Worm (Caenorhabditis elegans) whole organism, young adult: Measurements from ENCODE around the gene K11H3.2.

ENCODE experiments used
- B0035.1 ChIP-seq: sonication (generic microtip); optimal IDR thresholded peaks from 2 replicates; lab custom pipeline; 2016; ENCODE audit warnings: missing genetic modification characterization, mild to moderate bottlenecking, missing compliant biosample characterization, missing genotype, missing genetic modification reagents
- C06A6.2 ChIP-seq: fragments of 200-800 bp; sonication (Bioruptor generic); conservative IDR thresholded peaks from 2 replicates; pipeline ENCODE4 v1.3.6; 2022; ENCODE audit warnings: missing genetic modification characterization, missing compliant biosample characterization
- D2030.7 ChIP-seq: fragments of 200-800 bp; sonication (Bioruptor generic); IDR thresholded peaks from 2 replicates; pipeline ENCODE4 v1.3.6; 2022; ENCODE audit warnings: missing genetic modification reagents, missing genetic modification characterization, missing compliant biosample characterization
- F10E7.11 ChIP-seq: sonication (generic microtip); optimal IDR thresholded peaks from 2 replicates; lab custom pipeline; 2017; ENCODE audit warnings: mild to moderate bottlenecking, missing genetic modification characterization, moderate library complexity, missing compliant biosample characterization
- F39B2.1 ChIP-seq: fragments of 200-800 bp; sonication (Bioruptor generic); IDR thresholded peaks from 2 replicates; pipeline ENCODE4 v1.3.6; 2022; ENCODE audit warnings: missing genetic modification reagents, missing genetic modification characterization, missing compliant biosample characterization
- F49E8.2 ChIP-seq: sonication (generic microtip); optimal IDR thresholded peaks from 3 replicates; lab custom pipeline; 2017; ENCODE audit warnings: missing genetic modification characterization, mild to moderate bottlenecking, missing compliant biosample characterization, antibody characterized with exemption, moderate library complexity; ENCODE audit not compliant: insufficient read depth
- F55B11.4 ChIP-seq: sonication (generic microtip); optimal IDR thresholded peaks from 2 replicates; lab custom pipeline; 2016; ENCODE audit warnings: missing compliant biosample characterization, missing genetic modification characterization, borderline replicate concordance; ENCODE audit not compliant: insufficient read depth
- F57C9.4 ChIP-seq: sonication (generic microtip); optimal IDR thresholded peaks from 2 replicates; lab custom pipeline; 2017; ENCODE audit warnings: mild to moderate bottlenecking, missing genetic modification characterization, missing compliant biosample characterization
- K11D2.4 ChIP-seq: fragments of 200-800 bp; sonication (Bioruptor generic); IDR thresholded peaks from 2 replicates; pipeline ENCODE4 v1.3.6; 2022; ENCODE audit warnings: missing genetic modification reagents, missing genetic modification characterization, missing compliant biosample characterization
- T07F8.4 ChIP-seq: sonication (generic microtip); optimal IDR thresholded peaks from 2 replicates; lab custom pipeline; 2016; ENCODE audit warnings: mild to moderate bottlenecking, missing genetic modification characterization, moderate library complexity, missing compliant biosample characterization
- T26A5.8 ChIP-seq: sonication (generic microtip); optimal IDR thresholded peaks from 2 replicates; lab custom pipeline; 2016; ENCODE audit warnings: missing genetic modification characterization, missing compliant biosample characterization
- Y53G8AR.9 ChIP-seq: fragments of 200-800 bp; sonication (Bioruptor generic); conservative IDR thresholded peaks from 2 replicates; pipeline ENCODE4 v1.3.6; 2022; ENCODE audit warnings: missing genetic modification reagents, missing genetic modification characterization, missing compliant biosample characterization
- Y67H2A.10 ChIP-seq: fragments of 200-800 bp; sonication (Bioruptor generic); conservative IDR thresholded peaks from 2 replicates; pipeline ENCODE4 v1.3.6; 2022; ENCODE audit warnings: missing genetic modification reagents, missing genetic modification characterization, missing compliant biosample characterization
- ZK185.1 ChIP-seq: sonication (generic microtip); optimal IDR thresholded peaks from 2 replicates; lab custom pipeline; 2016; ENCODE audit warnings: mild to moderate bottlenecking, missing genetic modification characterization, missing compliant biosample characterization; ENCODE audit not compliant: poor library complexity, severe bottlenecking
- aptf-2 ChIP-seq: fragments of 200-800 bp; sonication (Bioruptor generic); conservative IDR thresholded peaks from 2 replicates; pipeline ENCODE4 v1.3.6; 2022; ENCODE audit warnings: missing genetic modification reagents, missing genetic modification characterization, missing compliant biosample characterization
- aptf-3 ChIP-seq: fragments of 200-800 bp; sonication (Bioruptor generic); IDR thresholded peaks from 2 replicates; pipeline ENCODE4 v1.3.6; 2022; ENCODE audit warnings: missing genetic modification characterization, missing compliant biosample characterization
- attf-3 ChIP-seq: fragments of 200-800 bp; sonication (Bioruptor generic); conservative IDR thresholded peaks from 2 replicates; pipeline ENCODE4 v1.3.6; 2022; ENCODE audit warnings: missing genetic modification reagents, missing genetic modification characterization, missing compliant biosample characterization
- attf-6 ChIP-seq: fragments of 200-800 bp; sonication (Bioruptor generic); IDR thresholded peaks from 2 replicates; pipeline ENCODE4 v1.3.6; 2022; ENCODE audit warnings: missing genetic modification reagents, missing genetic modification characterization, missing compliant biosample characterization
- bed-2 ChIP-seq: fragments of 200-800 bp; sonication (Bioruptor generic); IDR thresholded peaks from 2 replicates; pipeline ENCODE4 v1.3.6; 2022; ENCODE audit warnings: missing genetic modification reagents, missing genetic modification characterization, missing compliant biosample characterization
- ceh-40 ChIP-seq: fragments of 200-800 bp; sonication (Bioruptor generic); IDR thresholded peaks from 2 replicates; pipeline ENCODE4 v1.3.6; 2022; ENCODE audit warnings: missing genetic modification characterization, missing compliant biosample characterization
- ceh-79 ChIP-seq: sonication (generic microtip); optimal IDR thresholded peaks from 2 replicates; lab custom pipeline; 2017; ENCODE audit warnings: mild to moderate bottlenecking, missing genetic modification characterization, missing compliant biosample characterization
- chd-7 ChIP-seq: sonication (generic microtip); optimal IDR thresholded peaks from 2 replicates; lab custom pipeline; 2016; ENCODE audit warnings: mild to moderate bottlenecking, missing genetic modification characterization, moderate library complexity, missing compliant biosample characterization
- egl-44 ChIP-seq: fragments of 200-800 bp; sonication (Bioruptor generic); IDR thresholded peaks from 2 replicates; pipeline ENCODE4 v1.3.6; 2022; ENCODE audit warnings: missing genetic modification reagents, missing genetic modification characterization, missing compliant biosample characterization
- egrh-3 ChIP-seq: fragments of 200-800 bp; sonication (Bioruptor generic); IDR thresholded peaks from 2 replicates; pipeline ENCODE4 v1.3.6; 2022; ENCODE audit warnings: missing genetic modification reagents, missing genetic modification characterization, missing compliant biosample characterization
- hlh-12 ChIP-seq: sonication (generic microtip); optimal IDR thresholded peaks from 2 replicates; lab custom pipeline; 2016; ENCODE audit warnings: missing genetic modification characterization, missing compliant biosample characterization
- hsf-1 ChIP-seq: fragments of 200-800 bp; sonication (Bioruptor generic); IDR thresholded peaks from 2 replicates; pipeline ENCODE4 v1.3.6; 2022; ENCODE audit warnings: missing genetic modification reagents, missing genetic modification characterization, missing compliant biosample characterization
- lag-1 ChIP-seq: fragments of 200-800 bp; sonication (Bioruptor generic); IDR thresholded peaks from 2 replicates; pipeline ENCODE4 v1.3.6; 2022; ENCODE audit warnings: missing genetic modification reagents, missing genetic modification characterization, missing compliant biosample characterization
- let-526 ChIP-seq: fragments of 200-800 bp; sonication (Bioruptor generic); IDR thresholded peaks from 2 replicates; pipeline ENCODE4 v1.3.6; 2022; ENCODE audit warnings: missing genetic modification reagents, missing genetic modification characterization, missing compliant biosample characterization
- let-607 ChIP-seq, 2 experiments: fragments of 200-800 bp in 1 of 2; sonication (Bioruptor generic) in 1 of 2; sonication (generic microtip) in 1 of 2; optimal IDR thresholded peaks; 2 replicates each; lab custom pipeline; 2016 to 2018; ENCODE audit warnings: mild to moderate bottlenecking in 2 of 2, missing compliant biosample characterization in 2 of 2, missing genetic modification characterization in 2 of 2, moderate library complexity in 2 of 2, missing genotype in 1 of 2
- lin-26 ChIP-seq: fragments of 200-800 bp; sonication (Bioruptor generic); IDR thresholded peaks from 2 replicates; pipeline ENCODE4 v1.3.6; 2022; ENCODE audit warnings: missing genetic modification reagents, missing genetic modification characterization, missing compliant biosample characterization
- mcd-1 ChIP-seq: fragments of 200-800 bp; sonication (Bioruptor generic); IDR thresholded peaks from 2 replicates; pipeline ENCODE4 v1.3.6; 2022; ENCODE audit warnings: missing genetic modification reagents, missing genetic modification characterization, missing compliant biosample characterization
- mel-28 ChIP-seq: sonication (generic microtip); optimal IDR thresholded peaks from 2 replicates; lab custom pipeline; 2016; ENCODE audit warnings: borderline replicate concordance, mild to moderate bottlenecking, missing genetic modification characterization, missing compliant biosample characterization
- nfyb-1 ChIP-seq: fragments of 200-800 bp; sonication (Bioruptor generic); IDR thresholded peaks from 2 replicates; pipeline ENCODE4 v1.3.6; 2022; ENCODE audit warnings: missing genetic modification reagents, missing genetic modification characterization, missing compliant biosample characterization
- nhr-80 ChIP-seq: sonication (generic microtip); optimal IDR thresholded peaks from 2 replicates; lab custom pipeline; 2016; ENCODE audit warnings: missing genetic modification characterization, missing compliant biosample characterization
- pha-4 ChIP-seq: fragments of 150-350 bp; sonication (generic microtip); optimal IDR thresholded peaks from 2 replicates; lab custom pipeline; 2014; ENCODE audit warnings: missing biosample characterization, missing genetic modification reagents, missing genetic modification characterization
- rec-8 ChIP-seq, 2 experiments: sonication (generic microtip); optimal IDR thresholded peaks; 2 replicates each; lab custom pipeline; 2016; ENCODE audit warnings: mild to moderate bottlenecking in 2 of 2, missing genetic modification characterization in 2 of 2, missing genetic modification reagents in 2 of 2, missing genotype in 2 of 2, missing biosample characterization in 1 of 2, missing compliant biosample characterization in 1 of 2, moderate library complexity in 1 of 2
- repo-1 ChIP-seq: sonication (generic microtip); optimal IDR thresholded peaks from 2 replicates; lab custom pipeline; 2017; ENCODE audit warnings: mild to moderate bottlenecking, missing genetic modification characterization, missing compliant biosample characterization
- sdz-38 ChIP-seq: sonication (generic microtip); optimal IDR thresholded peaks from 2 replicates; lab custom pipeline; 2016; ENCODE audit warnings: missing genotype, missing genetic modification characterization, missing compliant biosample characterization
- sea-2 ChIP-seq: fragments of 200-800 bp; sonication (Bioruptor generic); IDR thresholded peaks from 2 replicates; pipeline ENCODE4 v1.3.6; 2022; ENCODE audit warnings: missing genetic modification characterization, missing compliant biosample characterization
- snpc-3.4 ChIP-seq: sonication (generic microtip); optimal IDR thresholded peaks from 2 replicates; lab custom pipeline; 2017; ENCODE audit warnings: missing genetic modification characterization, mild to moderate bottlenecking, missing compliant biosample characterization, antibody characterized with exemption, moderate library complexity, missing genotype, missing genetic modification reagents
- snpc-4 ChIP-seq, 5 experiments: fragments of 150-350 bp in 1 of 5; sonication (generic microtip) in 4 of 5; optimal IDR thresholded peaks; 2 replicates each; lab custom pipeline; 2014 to 2018; ENCODE audit warnings: missing genetic modification characterization in 5 of 5, missing biosample characterization in 3 of 5, antibody characterized with exemption in 2 of 5, mild to moderate bottlenecking in 2 of 5, missing compliant biosample characterization in 2 of 5, missing genotype in 2 of 5, moderate library complexity in 2 of 5, missing genetic modification reagents in 1 of 5
- sptf-2 ChIP-seq: fragments of 200-800 bp; sonication (Bioruptor generic); optimal IDR thresholded peaks from 2 replicates; lab custom pipeline; 2018; ENCODE audit warnings: mild to moderate bottlenecking, missing genetic modification characterization, missing compliant biosample characterization
- tbx-9 ChIP-seq: sonication (generic microtip); optimal IDR thresholded peaks from 2 replicates; lab custom pipeline; 2016; ENCODE audit warnings: borderline replicate concordance, missing genetic modification characterization, inconsistent platforms, missing compliant biosample characterization
- zfh-2 ChIP-seq: fragments of 200-800 bp; sonication (Bioruptor generic); conservative IDR thresholded peaks from 2 replicates; pipeline ENCODE4 v1.3.6; 2022; ENCODE audit warnings: missing genetic modification reagents, missing genetic modification characterization, missing compliant biosample characterization
- ztf-18 ChIP-seq: sonication (generic microtip); optimal IDR thresholded peaks from 2 replicates; lab custom pipeline; 2016; ENCODE audit warnings: missing genotype, mild to moderate bottlenecking, missing genetic modification characterization, missing compliant biosample characterization
- ztf-22 ChIP-seq: fragments of 200-800 bp; sonication (Bioruptor generic); optimal IDR thresholded peaks from 2 replicates; lab custom pipeline; 2018; ENCODE audit warnings: mild to moderate bottlenecking, missing genetic modification characterization, moderate library complexity, missing compliant biosample characterization
- ztf-28 ChIP-seq: fragments of 200-800 bp; sonication (Bioruptor generic); IDR thresholded peaks from 2 replicates; pipeline ENCODE4 v1.3.6; 2022; ENCODE audit warnings: missing genetic modification reagents, missing genetic modification characterization, missing compliant biosample characterization
- ztf-3 ChIP-seq: fragments of 200-800 bp; sonication (Bioruptor generic); optimal IDR thresholded peaks from 2 replicates; lab custom pipeline; 2018; ENCODE audit warnings: mild to moderate bottlenecking, missing genetic modification characterization, missing compliant biosample characterization

Gene K11H3.2

ce11 chrIII:9818763-9819162 lies 27.4 kb upstream of the K11H3.2 start, which contains the start of gene panl-3:
panl-3 (plus strand) TSS chrIII:9819056.
- TF ChIP-seq K11D2.4 (no peak), let-607 (tag; optimal IDR thresholded peaks at IDR 0.05; lab: Kevin White, UChicago) (peak; percentile 39 to 46), lin-26 (GFP tag; lab: Robert Waterston, UW) (no peak), rec-8 (tag; optimal IDR thresholded peaks at IDR 0.05; lab: Kevin White, UChicago) (no peak), nfyb-1 (GFP tag; lab: Robert Waterston, UW) (0 out of 2 replicates have a peak, but pooled peaks have one; percentile 18), snpc-4 (GFP tag; optimal IDR thresholded peaks at IDR 0.05; lab: Kevin White, UChicago) (no peak), snpc-4 (tag; optimal IDR thresholded peaks at IDR 0.05; lab: Kevin White, UChicago) (peak in 2 of 4 experiments; percentile 31 to 38), sdz-38 (tag; lab: Kevin White, UChicago) (no peak), attf-6 (no peak), egl-44 (GFP tag; lab: Robert Waterston, UW) (no peak), aptf-2 (GFP tag; lab: Robert Waterston, UW) (no peak), Y67H2A.10 (no peak), F39B2.1 (no peak), F49E8.2 (tag; lab: Kevin White, UChicago) (no peak), ztf-28 (GFP tag; lab: Robert Waterston, UW) (no peak), tbx-9 (no peak), aptf-3 (GFP tag; lab: Robert Waterston, UW) (no peak), sptf-2 (GFP tag; lab: Kevin White, UChicago) (no peak), F10E7.11 (tag; lab: Kevin White, UChicago) (no peak), snpc-3.4 (no peak), ztf-3 (GFP tag; lab: Kevin White, UChicago) (no peak), lag-1 (GFP tag; lab: Robert Waterston, UW) (no peak), hlh-12 (no peak), mel-28 (no peak), ZK185.1 (tag; lab: Kevin White, UChicago) (no peak), attf-3 (GFP tag; lab: Robert Waterston, UW) (no peak), chd-7 (tag; lab: Kevin White, UChicago) (peak; percentile 52), F55B11.4 (no peak), T26A5.8 (tag; lab: Kevin White, UChicago) (no peak), ceh-40 (GFP tag; lab: Robert Waterston, UW) (no peak), let-526 (GFP tag; lab: Robert Waterston, UW) (no peak), repo-1 (tag; lab: Kevin White, UChicago) (no peak), F57C9.4 (tag; lab: Kevin White, UChicago) (no peak), D2030.7 (GFP tag; lab: Robert Waterston, UW) (0 out of 2 replicates have a peak, but pooled peaks have one; percentile 19), bed-2 (no peak), sea-2 (GFP tag; lab: Robert Waterston, UW) (no peak), pha-4 (no peak), T07F8.4 (tag; lab: Kevin White, UChicago) (no peak), nhr-80 (tag; lab: Kevin White, UChicago) (peak; percentile 44), zfh-2 (peak; percentile 83), Y53G8AR.9 (no peak), ceh-79 (tag; lab: Kevin White, UChicago) (no peak), mcd-1 (GFP tag; lab: Robert Waterston, UW) (peak; percentile 46; the same call in 1 of the 2 replicates), ztf-22 (GFP tag; lab: Kevin White, UChicago) (no peak), B0035.1 (no peak), ztf-18 (peak; percentile 31), egrh-3 (GFP tag; lab: Robert Waterston, UW) (no peak), C06A6.2 (no peak), hsf-1 (GFP tag; lab: Robert Waterston, UW) (peak; percentile 26; the same call in 1 of the 2 replicates)
